Fruit fly (Drosophila melanogaster) whole organism, embryonic: ENCODE data around the gene CG42305.

Experiments used
- CG10147 ChIP-seq: fragments of 200-800 bp; sonication (Bioruptor generic); optimal IDR thresholded peaks from 2 replicates; lab custom pipeline; 2019; ENCODE audit warnings: missing biosample characterization, mild to moderate bottlenecking, missing genetic modification characterization, moderate library complexity
- CG2875 ChIP-seq: fragments of 200-800 bp; sonication (Bioruptor generic); optimal IDR thresholded peaks from 2 replicates; lab custom pipeline; 2017; ENCODE audit warnings: missing biosample characterization, mild to moderate bottlenecking, missing genetic modification characterization, missing genetic modification reagents
- CG3407 ChIP-seq: fragments of 200-800 bp; sonication (Bioruptor generic); optimal IDR thresholded peaks from 2 replicates; lab custom pipeline; 2018; ENCODE audit warnings: missing biosample characterization, mild to moderate bottlenecking, missing genetic modification characterization
- CG6791 ChIP-seq: fragments of 200-800 bp; sonication (Bioruptor generic); IDR thresholded peaks from 3 replicates; pipeline ENCODE4 v1.3.6; 2022; ENCODE audit warnings: missing biosample characterization, missing genetic modification characterization; ENCODE audit not compliant: partially characterized antibody
- bbx ChIP-seq: fragments of 200-800 bp; sonication (Bioruptor generic); IDR thresholded peaks from 2 replicates; pipeline ENCODE4 v1.3.6; 2022; ENCODE audit warnings: missing biosample characterization, missing genetic modification characterization; ENCODE audit not compliant: partially characterized antibody
- maf-S ChIP-seq: fragments of 200-800 bp; sonication (Bioruptor generic); optimal IDR thresholded peaks from 2 replicates; lab custom pipeline; 2016; ENCODE audit warnings: missing biosample characterization, missing genetic modification characterization

DNA sequence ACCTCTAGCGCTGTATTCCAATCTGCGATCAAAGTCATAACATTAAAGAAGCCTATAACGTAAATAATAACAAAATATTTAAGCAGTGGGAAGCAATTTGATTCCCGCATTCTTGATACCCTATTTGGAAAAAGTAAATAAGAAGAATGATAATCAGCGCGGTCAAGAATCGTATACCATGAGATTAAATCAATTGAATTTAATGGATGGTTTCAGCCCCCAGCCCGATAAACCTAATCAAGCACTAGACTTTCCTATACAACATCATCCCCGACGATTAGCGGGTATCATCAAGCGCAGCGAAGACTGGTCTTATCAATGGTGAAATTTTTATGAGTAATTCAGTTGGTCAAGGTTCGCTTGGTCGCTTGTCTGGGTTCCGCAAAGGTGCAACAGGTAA, 31.1 kb downstream of the CG42305 start:
- TF ChIP-seq CG3407 (GFP tag; lab: Kevin White, UChicago) (no peak), CG10147 (GFP tag; lab: Kevin White, UChicago) (no peak), CG6791 (no peak), CG2875 (GFP tag; lab: Kevin White, UChicago) (no peak), bbx (GFP tag; lab: Robert Waterston, UW) (no peak), maf-S (GFP tag; lab: Kevin White, UChicago) (no peak)
